Fruit fly (Drosophila melanogaster): Measurements from ENCODE around the gene Nek2.

The Nek2 gene

DNA sequence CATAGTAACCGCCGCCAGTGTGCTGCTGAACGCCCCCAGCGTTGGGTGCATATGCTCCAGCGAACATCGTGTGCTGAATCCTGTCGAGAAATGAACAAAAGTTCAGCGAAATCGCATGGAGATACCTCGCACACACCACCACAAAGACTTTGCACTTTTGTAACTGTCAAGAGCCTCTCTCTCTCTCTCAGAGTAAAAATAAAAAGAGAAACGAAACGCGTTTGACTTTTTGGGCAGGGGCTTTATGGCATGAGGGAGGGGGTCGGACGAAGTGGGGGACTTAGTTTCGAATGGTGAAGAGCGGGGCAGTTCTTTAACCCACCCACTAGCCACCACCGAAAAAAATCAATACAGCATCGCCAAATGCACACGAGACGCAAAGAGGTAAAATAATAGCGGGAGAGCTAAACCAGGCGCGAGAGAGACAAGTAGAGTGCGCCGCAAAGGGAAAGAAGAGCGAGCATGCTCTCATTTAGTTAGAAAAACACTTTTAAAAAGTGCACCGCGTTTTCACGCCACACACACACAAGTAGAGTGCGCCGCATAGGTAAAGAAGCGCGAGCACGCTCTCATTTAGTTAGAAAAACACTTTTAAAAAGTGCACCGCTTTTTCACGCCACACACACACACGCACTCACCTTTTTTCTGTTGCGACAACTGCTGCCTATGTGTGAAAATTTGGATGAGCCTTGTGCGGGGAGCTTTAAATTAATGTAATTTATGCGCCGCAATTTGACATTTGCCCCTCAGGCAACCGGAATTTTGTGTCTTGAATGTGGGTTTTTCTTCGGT, 39.0 kb upstream of the Nek2 start (continued):
- no peak for TF ChIP-seq CG2116 (GFP tag; optimal IDR thresholded peaks at IDR 0.05)
- no peak for TF ChIP-seq sima (GFP tag; optimal IDR thresholded peaks at IDR 0.05)
- no peak for TF ChIP-seq NK7.1 (GFP tag; optimal IDR thresholded peaks at IDR 0.05)
- no peak for TF ChIP-seq gcm (GFP tag; optimal IDR thresholded peaks at IDR 0.05)
- peak; percentile 6 for TF ChIP-seq CG1832 (GFP tag; optimal IDR thresholded peaks at IDR 0.05)
- no peak for TF ChIP-seq CG31388 (GFP tag; optimal IDR thresholded peaks at IDR 0.05)
- no peak for TF ChIP-seq CG4854 (GFP tag; optimal IDR thresholded peaks at IDR 0.05)
- TF ChIP-seq C15 (GFP tag; IDR thresholded peaks at IDR 0.05) = no peak
- TF ChIP-seq MESR4 (GFP tag; optimal IDR thresholded peaks at IDR 0.05) = no peak
- TF ChIP-seq CG6689 (GFP tag; IDR thresholded peaks at IDR 0.05) = no peak
- 0 out of 4 replicates have a peak, but pooled peaks have one; percentile 46 for TF ChIP-seq chinmo (GFP tag; IDR thresholded peaks at IDR 0.05; ENCODE audit: partially characterized antibody)
- TF ChIP-seq kni (GFP tag; optimal IDR thresholded peaks at IDR 0.05) = peak; percentile 76
- no peak for TF ChIP-seq Jarid2 (GFP tag; optimal IDR thresholded peaks at IDR 0.05)
- peak; percentile 11 for TF ChIP-seq CG13287 (GFP tag; IDR thresholded peaks at IDR 0.05; ENCODE audit: partially characterized antibody)
- TF ChIP-seq BEAF-32 (GFP tag; optimal IDR thresholded peaks at IDR 0.05) = no peak
- TF ChIP-seq nau (GFP tag; optimal IDR thresholded peaks at IDR 0.05) = no peak
- no peak for TF ChIP-seq Drgx (GFP tag; IDR thresholded peaks at IDR 0.05)
- TF ChIP-seq MTF-1 (GFP tag; optimal IDR thresholded peaks at IDR 0.05; ENCODE audit: borderline replicate concordance) = peak; percentile 87
- TF ChIP-seq CG12155 (GFP tag; optimal IDR thresholded peaks at IDR 0.05) = no peak
- TF ChIP-seq Trl (optimal IDR thresholded peaks at IDR 0.05) = peak in 1 of 2 experiments; percentile 91
- TF ChIP-seq Trl (GFP tag; optimal IDR thresholded peaks at IDR 0.05) = no peak
- TF ChIP-seq cg (GFP tag; optimal IDR thresholded peaks at IDR 0.05) = peak; percentile 83
- no peak for TF ChIP-seq dysf (GFP tag; IDR thresholded peaks at IDR 0.05)
- no peak for TF ChIP-seq tgo (GFP tag; IDR thresholded peaks at IDR 0.05)
- no peak for TF ChIP-seq pum (GFP tag; optimal IDR thresholded peaks at IDR 0.05)
- no peak for TF ChIP-seq CG2678 (tag; optimal IDR thresholded peaks at IDR 0.05)
- TF ChIP-seq Atf-2 (GFP tag; optimal IDR thresholded peaks at IDR 0.05) = no peak
- TF ChIP-seq mirr (GFP tag; optimal IDR thresholded peaks at IDR 0.05) = no peak
- no peak for TF ChIP-seq Doc2 (GFP tag; IDR thresholded peaks at IDR 0.05)
- TF ChIP-seq Ada2b (GFP tag; IDR thresholded peaks at IDR 0.05) = no peak
- no peak for TF ChIP-seq az2 (GFP tag; optimal IDR thresholded peaks at IDR 0.05)
- no peak for TF ChIP-seq hth (optimal IDR thresholded peaks at IDR 0.05)
- TF ChIP-seq Rfx (GFP tag; IDR thresholded peaks at IDR 0.05) = no peak
- no peak for TF ChIP-seq psq (GFP tag; optimal IDR thresholded peaks at IDR 0.05)
- peak; percentile 25; the same call in 1 of the 2 replicates for TF ChIP-seq seq (GFP tag; IDR thresholded peaks at IDR 0.05)
- TF ChIP-seq crol (GFP tag; IDR thresholded peaks at IDR 0.05) = peak; percentile 94
- TF ChIP-seq Med (GFP tag) = peak; percentile 65
- 0 out of 3 replicates have a peak, but pooled peaks have one; percentile 15 for TF ChIP-seq CG34224 (GFP tag; IDR thresholded peaks at IDR 0.05; ENCODE audit: partially characterized antibody)
- TF ChIP-seq gsb-n (tag; optimal IDR thresholded peaks at IDR 0.05) = no peak
- TF ChIP-seq chif (GFP tag; optimal IDR thresholded peaks at IDR 0.05) = no peak
- TF ChIP-seq CG17802 (tag; optimal IDR thresholded peaks at IDR 0.05) = no peak
- peak in 1 of 3 experiments; percentile 13 for TF ChIP-seq Stat92E (GFP tag; optimal IDR thresholded peaks at IDR 0.05)
- no peak for TF ChIP-seq zfh1 (GFP tag; IDR thresholded peaks at IDR 0.05)
- no peak for TF ChIP-seq zen2 (GFP tag; IDR thresholded peaks at IDR 0.05; ENCODE audit: partially characterized antibody)
- no peak for TF ChIP-seq crc (GFP tag; optimal IDR thresholded peaks at IDR 0.05)
- no peak for TF ChIP-seq sob (GFP tag; IDR thresholded peaks at IDR 0.05)
- TF ChIP-seq CG17568 (GFP tag; optimal IDR thresholded peaks at IDR 0.05) = no peak
- no peak for TF ChIP-seq caup (GFP tag; optimal IDR thresholded peaks at IDR 0.05; ENCODE audit: severe bottlenecking)
- no peak for TF ChIP-seq CG14050 (GFP tag; IDR thresholded peaks at IDR 0.05)

Data from whole organism, embryonic.